Worm (Caenorhabditis elegans): ENCODE measurements around the gene F58G1.3.

F58G1.3 gene

ce11 chrII:12944587-12945126 is 16.5 kb upstream of the F58G1.3 start (continued):
- TF ChIP-seq bed-3 (GFP tag; optimal IDR thresholded peaks at IDR 0.05) (peak; percentile 61), mab-5 (tag; optimal IDR thresholded peaks at IDR 0.05) (no peak), ztf-11 (tag; optimal IDR thresholded peaks at IDR 0.05) (peak; percentile 29), sptf-1 (tag; optimal IDR thresholded peaks at IDR 0.05) (peak; percentile 77), pha-4 (tag; optimal IDR thresholded peaks at IDR 0.05) (peak; percentile 76), cnd-1 (tag; optimal IDR thresholded peaks at IDR 0.05) (peak; percentile 85), nhr-28 (tag; optimal IDR thresholded peaks at IDR 0.05) (no peak)

ce11 chrII:12942496-12942895 is 14.4 kb upstream of the F58G1.3 start:
- TF ChIP-seq pha-4 (tag; optimal IDR thresholded peaks at IDR 0.05) (no peak), elt-3 (tag; optimal IDR thresholded peaks at IDR 0.05) (peak; percentile 96)

- TF ChIP-seq ztf-11 (tag; optimal IDR thresholded peaks at IDR 0.05) (no peak), blmp-1 (tag; optimal IDR thresholded peaks at IDR 0.05) (no peak), elt-3 (tag; optimal IDR thresholded peaks at IDR 0.05) (no peak), drap-1 (GFP tag; optimal IDR thresholded peaks at IDR 0.05) (no peak)
Observed at ce11 chrII:12939801-12940200, 11.7 kb upstream of the F58G1.3 start, which contains the start of gene arrd-10. Gene arrd-10, plus strand, starts transcription at chrII:12940101.

- TF ChIP-seq sem-2 (GFP tag; optimal IDR thresholded peaks at IDR 0.05) (no peak), ces-1 (GFP tag; optimal IDR thresholded peaks at IDR 0.05) (peak; percentile 61), snpc-4 (tag; optimal IDR thresholded peaks at IDR 0.05) (no peak)
Observed at ce11 chrII:12939161-12939560, 11.0 kb upstream of the F58G1.3 start.

- TF ChIP-seq drap-1 (GFP tag; optimal IDR thresholded peaks at IDR 0.05), result no peak
- TF ChIP-seq nhr-12 (tag; optimal IDR thresholded peaks at IDR 0.05), result no peak
- TF ChIP-seq bed-3 (GFP tag; optimal IDR thresholded peaks at IDR 0.05), result no peak
- no peak for TF ChIP-seq sem-2 (GFP tag; optimal IDR thresholded peaks at IDR 0.05)
- no peak for TF ChIP-seq flh-1 (GFP tag; optimal IDR thresholded peaks at IDR 0.05)
- TF ChIP-seq ces-1 (GFP tag; optimal IDR thresholded peaks at IDR 0.05), result no peak
- no peak for TF ChIP-seq mls-2 (tag; optimal IDR thresholded peaks at IDR 0.05)
- no peak for TF ChIP-seq nhr-237 (tag; optimal IDR thresholded peaks at IDR 0.05)
- no peak for TF ChIP-seq lin-13 (tag; optimal IDR thresholded peaks at IDR 0.05)
- no peak for TF ChIP-seq snpc-4 (tag; optimal IDR thresholded peaks at IDR 0.05)
- TF ChIP-seq tbx-8 (GFP tag; optimal IDR thresholded peaks at IDR 0.05), result no peak
- TF ChIP-seq M03D4.4 (tag; optimal IDR thresholded peaks at IDR 0.05), result no peak
- no peak for TF ChIP-seq nhr-76 (tag; optimal IDR thresholded peaks at IDR 0.05)
- no peak for TF ChIP-seq ztf-11 (tag; optimal IDR thresholded peaks at IDR 0.05)
- TF ChIP-seq ceh-43 (GFP tag; optimal IDR thresholded peaks at IDR 0.05), result no peak
- TF ChIP-seq mab-5 (tag; optimal IDR thresholded peaks at IDR 0.05), result no peak
- TF ChIP-seq hlh-1 (tag; optimal IDR thresholded peaks at IDR 0.05), result no peak
- no peak for TF ChIP-seq ham-2 (GFP tag; optimal IDR thresholded peaks at IDR 0.05)
- no peak for TF ChIP-seq pha-4 (tag; optimal IDR thresholded peaks at IDR 0.05)
- TF ChIP-seq zip-8 (tag; optimal IDR thresholded peaks at IDR 0.05), result no peak
Observed at ce11 chrII:12935259-12935658, 7.1 kb upstream of the F58G1.3 start, which contains the start of gene lips-9. Gene lips-9, minus strand, starts transcription at chrII:12935359.

ce11 chrII:12931456-12931923 is 3.3 kb upstream of the F58G1.3 start, which contains the start of gene dct-18:
Gene dct-18, plus strand, starts transcription at chrII:12931873.
- TF ChIP-seq sem-2 (GFP tag; optimal IDR thresholded peaks at IDR 0.05), result no peak
- TF ChIP-seq unc-62 (GFP tag; optimal IDR thresholded peaks at IDR 0.05), result no peak
- TF ChIP-seq mls-2 (tag; optimal IDR thresholded peaks at IDR 0.05), result no peak
- TF ChIP-seq drap-1 (GFP tag; optimal IDR thresholded peaks at IDR 0.05), result no peak
- no peak for TF ChIP-seq hlh-1 (tag; optimal IDR thresholded peaks at IDR 0.05)
- no peak for TF ChIP-seq lsy-2 (tag; optimal IDR thresholded peaks at IDR 0.05)
- no peak for TF ChIP-seq M03D4.4 (tag; optimal IDR thresholded peaks at IDR 0.05)
- no peak for TF ChIP-seq ztf-11 (tag; optimal IDR thresholded peaks at IDR 0.05)
- TF ChIP-seq tbx-8 (GFP tag; optimal IDR thresholded peaks at IDR 0.05), result no peak
- no peak for TF ChIP-seq lin-13 (tag; optimal IDR thresholded peaks at IDR 0.05)
- no peak for TF ChIP-seq cnd-1 (tag; optimal IDR thresholded peaks at IDR 0.05)
- TF ChIP-seq zip-8 (tag; optimal IDR thresholded peaks at IDR 0.05), result no peak
- no peak for TF ChIP-seq sptf-1 (tag; optimal IDR thresholded peaks at IDR 0.05)
- TF ChIP-seq ceh-43 (GFP tag; optimal IDR thresholded peaks at IDR 0.05), result no peak
- TF ChIP-seq nhr-12 (tag; optimal IDR thresholded peaks at IDR 0.05), result no peak
- TF ChIP-seq ceh-39 (tag; optimal IDR thresholded peaks at IDR 0.05), result no peak

All from whole organism, mixed stage, embryonic.